Fruit fly (Drosophila melanogaster): Measurements from ENCODE around the gene CG17646.

- TF ChIP-seq kay (GFP tag; ENCODE audit: borderline replicate concordance) (no peak), CG11617 (GFP tag; optimal IDR thresholded peaks at IDR 0.05) (no peak), CG12768 (GFP tag; optimal IDR thresholded peaks at IDR 0.05) (no peak), CG5204 (GFP tag; optimal IDR thresholded peaks at IDR 0.05) (no peak), cnc (optimal IDR thresholded peaks at IDR 0.05) (no peak), CG7101 (tag; optimal IDR thresholded peaks at IDR 0.05) (no peak), tj (GFP tag; optimal IDR thresholded peaks at IDR 0.05) (no peak), Crg-1 (GFP tag; optimal IDR thresholded peaks at IDR 0.05) (no peak), CG7045 (GFP tag; optimal IDR thresholded peaks at IDR 0.05) (no peak), Clk (GFP tag; optimal IDR thresholded peaks at IDR 0.05) (no peak), Mnt (GFP tag; optimal IDR thresholded peaks at IDR 0.05) (no peak)
These were observed 55.6 kb downstream of the CG17646 start for dm6 chr2L:1787929-1788328.

Measured in whole organism, adult.